Fruit fly (Drosophila melanogaster): ENCODE measurements around the gene cype.

cype gene

DNA sequence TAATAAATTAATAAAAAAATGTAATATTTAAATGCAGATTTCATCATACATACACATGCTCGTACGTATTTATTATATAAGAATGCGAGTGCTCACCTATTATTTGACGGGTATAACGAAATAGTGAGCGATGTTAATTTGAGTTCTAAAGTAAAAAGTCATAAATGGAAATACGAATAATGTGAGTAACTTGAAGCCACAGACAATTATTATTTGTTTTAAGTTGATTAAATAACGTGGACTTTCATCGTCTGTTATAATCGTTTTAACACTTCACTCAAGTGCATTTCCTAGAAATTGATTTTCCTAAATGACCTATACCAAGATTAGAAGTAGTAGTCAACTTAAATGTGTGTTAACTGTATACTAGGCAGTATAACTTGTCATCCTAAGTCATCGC is 24.7 kb upstream of the cype start:
- TF ChIP-seq cic (GFP tag; optimal IDR thresholded peaks at IDR 0.05) (no peak), Clk (GFP tag; optimal IDR thresholded peaks at IDR 0.05) (no peak), CG5204 (GFP tag; optimal IDR thresholded peaks at IDR 0.05) (peak; percentile 77), cnc (optimal IDR thresholded peaks at IDR 0.05) (peak in 1 of 2 experiments; percentile 21), CG1620 (GFP tag; optimal IDR thresholded peaks at IDR 0.05) (peak; percentile 1), Hr96 (GFP tag; optimal IDR thresholded peaks at IDR 0.05) (peak; percentile 57), CG33017 (tag; optimal IDR thresholded peaks at IDR 0.05) (peak; percentile 67), kay (GFP tag; ENCODE audit: borderline replicate concordance) (no peak), toe (GFP tag; optimal IDR thresholded peaks at IDR 0.05) (peak; percentile 46), CG7101 (tag; optimal IDR thresholded peaks at IDR 0.05) (peak; percentile 71), pad (GFP tag; optimal IDR thresholded peaks at IDR 0.05) (no peak), CG11617 (GFP tag; optimal IDR thresholded peaks at IDR 0.05) (peak; percentile 29), Mnt (GFP tag; optimal IDR thresholded peaks at IDR 0.05) (no peak), bab1 (GFP tag; optimal IDR thresholded peaks at IDR 0.05) (peak; percentile 38), CG14711 (tag; optimal IDR thresholded peaks at IDR 0.05) (peak; percentile 65), CG12768 (GFP tag; optimal IDR thresholded peaks at IDR 0.05) (peak; percentile 58), ovo (GFP tag; optimal IDR thresholded peaks at IDR 0.05) (peak; percentile 61), tj (GFP tag; optimal IDR thresholded peaks at IDR 0.05) (no peak), CG7045 (GFP tag; optimal IDR thresholded peaks at IDR 0.05) (peak; percentile 66), Crg-1 (GFP tag; optimal IDR thresholded peaks at IDR 0.05) (peak; percentile 8)

DNA sequence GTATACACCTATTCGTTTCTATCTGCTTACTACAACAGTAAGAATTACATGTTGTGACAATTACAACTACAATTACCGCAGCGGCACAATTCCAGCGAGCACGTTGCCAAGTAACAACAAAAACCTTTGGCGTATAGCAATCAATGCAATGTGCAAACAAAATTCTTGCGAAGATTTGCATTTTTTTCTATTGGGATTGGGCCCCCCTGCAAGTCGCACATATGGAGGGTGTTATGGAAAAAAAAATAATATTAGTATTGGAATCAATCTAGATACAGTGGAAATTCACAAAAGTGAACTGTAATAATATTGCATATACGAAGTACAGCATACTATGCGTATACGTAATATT is 24.4 kb upstream of the cype start:
- TF ChIP-seq CG1620 (GFP tag; optimal IDR thresholded peaks at IDR 0.05) (no peak), tj (GFP tag; optimal IDR thresholded peaks at IDR 0.05) (no peak), CG5204 (GFP tag; optimal IDR thresholded peaks at IDR 0.05) (no peak), Hr96 (GFP tag; optimal IDR thresholded peaks at IDR 0.05) (no peak), CG33017 (tag; optimal IDR thresholded peaks at IDR 0.05) (no peak), CG14711 (tag; optimal IDR thresholded peaks at IDR 0.05) (no peak), cic (GFP tag; optimal IDR thresholded peaks at IDR 0.05) (no peak), kay (GFP tag; ENCODE audit: borderline replicate concordance) (peak; percentile 98), Mnt (GFP tag; optimal IDR thresholded peaks at IDR 0.05) (peak; percentile 25), CG12768 (GFP tag; optimal IDR thresholded peaks at IDR 0.05) (no peak), Crg-1 (GFP tag; optimal IDR thresholded peaks at IDR 0.05) (no peak), toe (GFP tag; optimal IDR thresholded peaks at IDR 0.05) (no peak), ovo (GFP tag; optimal IDR thresholded peaks at IDR 0.05) (peak; percentile 3), CG7101 (tag; optimal IDR thresholded peaks at IDR 0.05) (no peak), cnc (optimal IDR thresholded peaks at IDR 0.05) (no peak), Clk (GFP tag; optimal IDR thresholded peaks at IDR 0.05) (no peak), pad (GFP tag; optimal IDR thresholded peaks at IDR 0.05) (no peak), CG11617 (GFP tag; optimal IDR thresholded peaks at IDR 0.05) (no peak), CG7045 (GFP tag; optimal IDR thresholded peaks at IDR 0.05) (no peak), bab1 (GFP tag; optimal IDR thresholded peaks at IDR 0.05) (no peak)

DNA sequence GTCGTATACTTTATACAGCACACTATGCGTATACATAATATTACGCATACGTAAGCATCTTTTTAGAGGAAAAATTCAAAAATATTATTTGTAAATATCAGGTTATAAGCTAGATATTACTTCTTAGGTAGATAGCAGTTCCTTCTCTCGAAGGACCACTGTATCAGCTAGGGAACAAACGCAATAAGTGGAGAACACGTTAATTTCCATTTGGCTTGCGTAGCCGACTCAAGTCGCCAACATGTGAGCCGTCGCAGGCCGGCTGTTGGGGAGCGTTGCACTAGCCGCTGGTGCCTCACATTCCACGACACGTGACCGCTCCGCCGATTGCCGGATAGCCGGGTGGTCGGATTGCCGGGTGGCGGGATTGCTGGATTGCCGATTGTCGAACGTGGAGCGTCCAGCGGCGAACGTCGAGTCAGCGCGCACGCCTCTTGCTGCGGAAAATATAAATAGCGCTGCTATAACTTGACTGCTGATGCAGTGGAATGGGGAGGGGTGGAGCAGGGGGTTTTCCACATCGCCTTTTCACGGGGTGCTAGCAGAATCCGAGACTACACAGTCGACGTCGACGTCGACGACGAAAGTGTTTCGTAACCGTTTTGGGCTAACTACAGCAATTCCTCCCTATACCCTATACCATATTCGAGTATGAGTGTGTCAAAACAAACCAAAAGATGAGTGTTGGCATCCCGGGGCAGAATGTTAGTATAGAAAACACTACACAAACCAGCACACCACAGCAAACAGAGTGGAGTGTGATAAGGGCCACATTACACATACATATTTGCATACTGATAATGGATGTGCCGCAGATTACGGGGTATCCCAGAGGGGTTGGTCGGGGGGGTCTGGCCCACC is 23.8 kb upstream of the cype start:
- TF ChIP-seq kay (GFP tag; ENCODE audit: borderline replicate concordance) (peak; percentile 95), toe (GFP tag; optimal IDR thresholded peaks at IDR 0.05) (peak; percentile 79), CG1620 (GFP tag; optimal IDR thresholded peaks at IDR 0.05) (no peak), ovo (GFP tag; optimal IDR thresholded peaks at IDR 0.05) (peak; percentile 22), Hr96 (GFP tag; optimal IDR thresholded peaks at IDR 0.05) (peak; percentile 60), Crg-1 (GFP tag; optimal IDR thresholded peaks at IDR 0.05) (peak; percentile 17), CG14711 (tag; optimal IDR thresholded peaks at IDR 0.05) (peak; percentile 83), CG33017 (tag; optimal IDR thresholded peaks at IDR 0.05) (peak; percentile 60), pad (GFP tag; optimal IDR thresholded peaks at IDR 0.05) (peak; percentile 69), Mnt (GFP tag; optimal IDR thresholded peaks at IDR 0.05) (peak; percentile 80), cic (GFP tag; optimal IDR thresholded peaks at IDR 0.05) (peak; percentile 93), CG12768 (GFP tag; optimal IDR thresholded peaks at IDR 0.05) (peak; percentile 68), CG7101 (tag; optimal IDR thresholded peaks at IDR 0.05) (peak; percentile 72), CG5204 (GFP tag; optimal IDR thresholded peaks at IDR 0.05) (peak; percentile 78), bab1 (GFP tag; optimal IDR thresholded peaks at IDR 0.05) (peak; percentile 51), tj (GFP tag; optimal IDR thresholded peaks at IDR 0.05) (peak; percentile 100), CG7045 (GFP tag; optimal IDR thresholded peaks at IDR 0.05) (peak; percentile 75), Clk (GFP tag; optimal IDR thresholded peaks at IDR 0.05) (peak; percentile 91), cnc (optimal IDR thresholded peaks at IDR 0.05) (peak in 1 of 2 experiments; percentile 46), CG11617 (GFP tag; optimal IDR thresholded peaks at IDR 0.05) (peak; percentile 77)

DNA sequence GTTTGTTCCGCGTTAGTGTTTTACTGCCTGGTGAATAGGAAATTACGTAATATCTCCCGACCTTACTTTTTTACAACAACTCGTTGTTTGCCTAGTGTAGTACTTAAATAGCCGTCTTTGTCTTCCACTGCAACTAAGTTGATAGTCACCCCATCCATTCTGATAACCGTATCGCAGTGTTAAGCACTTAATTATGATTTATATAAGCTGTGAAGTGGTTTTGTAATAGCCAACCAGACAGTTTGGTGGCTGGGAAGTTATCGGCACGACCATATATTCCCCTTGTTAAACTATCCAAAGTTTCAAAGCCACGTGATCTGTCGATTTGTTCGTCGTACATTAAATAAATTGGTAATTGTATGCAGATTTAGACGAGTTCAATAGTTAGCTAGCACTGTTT is 22.7 kb upstream of the cype start:
- TF ChIP-seq CG7045 (GFP tag; optimal IDR thresholded peaks at IDR 0.05): peak; percentile 24
- peak; percentile 92 for TF ChIP-seq kay (GFP tag; ENCODE audit: borderline replicate concordance)
- TF ChIP-seq Mnt (GFP tag; optimal IDR thresholded peaks at IDR 0.05): peak; percentile 15
- peak; percentile 67 for TF ChIP-seq cic (GFP tag; optimal IDR thresholded peaks at IDR 0.05)
- TF ChIP-seq CG7101 (tag; optimal IDR thresholded peaks at IDR 0.05): peak; percentile 47
- no peak for TF ChIP-seq pad (GFP tag; optimal IDR thresholded peaks at IDR 0.05)
- no peak for TF ChIP-seq Clk (GFP tag; optimal IDR thresholded peaks at IDR 0.05)
- no peak for TF ChIP-seq cnc (optimal IDR thresholded peaks at IDR 0.05)
- peak; percentile 30 for TF ChIP-seq CG14711 (tag; optimal IDR thresholded peaks at IDR 0.05)
- peak; percentile 11 for TF ChIP-seq CG33017 (tag; optimal IDR thresholded peaks at IDR 0.05)
- no peak for TF ChIP-seq CG1620 (GFP tag; optimal IDR thresholded peaks at IDR 0.05)
- no peak for TF ChIP-seq CG5204 (GFP tag; optimal IDR thresholded peaks at IDR 0.05)
- TF ChIP-seq CG12768 (GFP tag; optimal IDR thresholded peaks at IDR 0.05): peak; percentile 24
- no peak for TF ChIP-seq toe (GFP tag; optimal IDR thresholded peaks at IDR 0.05)
- peak; percentile 11 for TF ChIP-seq ovo (GFP tag; optimal IDR thresholded peaks at IDR 0.05)
- TF ChIP-seq bab1 (GFP tag; optimal IDR thresholded peaks at IDR 0.05): no peak
- no peak for TF ChIP-seq CG11617 (GFP tag; optimal IDR thresholded peaks at IDR 0.05)
- TF ChIP-seq tj (GFP tag; optimal IDR thresholded peaks at IDR 0.05): no peak
- TF ChIP-seq Crg-1 (GFP tag; optimal IDR thresholded peaks at IDR 0.05): peak; percentile 32
- peak; percentile 37 for TF ChIP-seq Hr96 (GFP tag; optimal IDR thresholded peaks at IDR 0.05)

Measured in whole organism, adult.